Fruit fly (Drosophila melanogaster): Measurements from ENCODE around the gene Smu1.

The Smu1 gene

DNA sequence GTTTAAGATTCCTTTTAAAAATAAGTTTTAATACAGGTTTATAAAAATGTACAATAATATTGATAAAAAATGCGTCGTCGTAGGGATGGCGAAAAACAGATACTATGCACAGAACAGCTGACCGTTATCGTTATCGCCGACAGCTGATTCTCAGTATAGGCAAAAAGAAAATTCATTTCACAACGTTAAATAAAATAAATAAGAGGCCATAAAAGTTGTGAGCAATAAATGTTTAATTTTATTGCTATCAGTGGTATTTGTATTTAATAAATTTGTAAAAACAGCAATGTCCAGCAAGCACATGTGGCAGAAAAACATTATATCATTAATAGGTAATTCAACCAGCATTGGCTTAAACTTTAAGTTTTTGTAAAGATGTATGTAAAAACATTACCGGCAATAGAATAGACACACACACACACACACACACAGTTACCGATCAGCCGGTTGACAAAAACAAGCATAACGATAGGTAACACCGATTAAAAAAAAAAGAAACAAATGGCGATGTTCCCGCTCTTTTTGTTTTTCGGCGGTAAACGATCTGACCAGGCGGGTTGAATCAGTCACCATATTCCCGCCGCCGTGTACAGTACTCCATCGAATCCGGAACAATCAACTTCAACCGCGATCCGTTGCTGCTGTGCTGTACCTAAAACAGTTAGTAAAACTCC is at the start of gene Smu1, which contains the start of gene dnk:
TSS of gene Smu1 (minus strand) at position 462 of the 674 bp plus-strand sequence.
TSS of gene dnk (plus strand) at position 133 of the 674 bp plus-strand sequence.
- no peak for TF ChIP-seq CG8478 (optimal IDR thresholded peaks at IDR 0.05)
- TF ChIP-seq CTCF (optimal IDR thresholded peaks at IDR 0.05): no peak

- no peak for TF ChIP-seq CTCF (optimal IDR thresholded peaks at IDR 0.05)
- no peak for TF ChIP-seq CG8478 (optimal IDR thresholded peaks at IDR 0.05)
Measured at dm6 chr3R:19028758-19029157, 47.6 kb upstream of the Smu1 start, which contains the start of the genes GatA and P5cr. GatA (minus strand) TSS chr3R:19028857. P5cr (plus strand) TSS chr3R:19028931.

DNA sequence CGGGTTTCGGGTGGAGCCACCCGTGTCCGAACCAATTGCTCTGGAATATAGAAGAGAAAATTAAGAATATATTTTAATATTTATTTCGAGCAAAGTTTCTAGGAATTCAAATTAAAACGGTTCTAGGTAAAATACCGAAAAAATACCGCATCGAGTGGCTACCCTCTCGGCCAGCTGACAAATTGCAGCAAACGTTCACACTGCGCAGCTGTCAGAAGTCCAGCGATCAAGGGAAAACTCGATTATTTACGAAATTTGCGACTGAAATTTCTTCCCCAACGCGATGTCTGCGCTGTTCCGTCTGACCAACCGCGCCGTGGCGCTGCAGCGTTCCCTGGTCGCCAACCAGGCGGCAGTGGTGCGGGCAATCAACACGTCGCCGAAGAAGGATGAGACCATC is 46.0 kb upstream of the Smu1 start, which contains the start of gene NP15.6:
TSS of gene NP15.6 (plus strand) at position 204 of the 400 bp plus-strand sequence.
- no peak for TF ChIP-seq CG8478 (optimal IDR thresholded peaks at IDR 0.05)
- TF ChIP-seq CTCF (optimal IDR thresholded peaks at IDR 0.05): no peak

dm6 chr3R:19024761-19025160 is 43.6 kb upstream of the Smu1 start, which contains the start of gene CG14285:
CG14285 (plus strand) TSS chr3R:19025099.
- no peak for TF ChIP-seq CG8478 (optimal IDR thresholded peaks at IDR 0.05)
- no peak for TF ChIP-seq CTCF (optimal IDR thresholded peaks at IDR 0.05)

DNA sequence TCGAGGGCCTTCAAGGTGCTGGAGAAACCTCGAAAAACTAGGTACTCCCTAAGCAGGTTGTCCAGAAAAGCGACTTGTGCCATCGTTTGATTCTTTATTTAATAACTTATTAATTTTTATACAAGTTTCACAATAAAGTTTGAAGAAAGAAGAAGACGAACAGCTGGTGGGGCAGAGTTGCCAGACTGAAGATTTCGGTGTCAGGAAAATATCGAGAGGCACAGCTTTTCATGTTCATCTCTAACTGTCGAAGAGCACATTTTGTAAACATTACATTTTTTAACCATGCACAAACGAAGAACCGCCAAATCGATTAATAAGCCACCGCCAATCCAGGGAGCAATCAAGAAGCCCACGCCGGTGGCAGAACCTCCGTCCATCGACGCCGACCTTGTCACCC is 42.7 kb upstream of the Smu1 start, which contains the start of the genes CG6005 and CG14286:
TSS of gene CG6005 (minus strand) at position 169 of the 400 bp plus-strand sequence.
TSS of gene CG14286 (plus strand) at position 231 of the 400 bp plus-strand sequence.
- TF ChIP-seq CG8478 (optimal IDR thresholded peaks at IDR 0.05) (no peak), CTCF (optimal IDR thresholded peaks at IDR 0.05) (no peak)

- TF ChIP-seq CTCF (optimal IDR thresholded peaks at IDR 0.05): no peak
- TF ChIP-seq CG8478 (optimal IDR thresholded peaks at IDR 0.05): no peak
Measured at dm6 chr3R:19017318-19018043, 36.4 kb upstream of the Smu1 start.

- TF ChIP-seq CG8478 (optimal IDR thresholded peaks at IDR 0.05) (no peak), CTCF (optimal IDR thresholded peaks at IDR 0.05) (no peak)
Measured at dm6 chr3R:19015423-19015810, 34.3 kb upstream of the Smu1 start.

- TF ChIP-seq CTCF (optimal IDR thresholded peaks at IDR 0.05) (no peak), CG8478 (optimal IDR thresholded peaks at IDR 0.05) (no peak)
Measured at dm6 chr3R:19014742-19015422, 33.8 kb upstream of the Smu1 start.

- peak; percentile 52 to 56 for TF ChIP-seq CTCF (optimal IDR thresholded peaks at IDR 0.05)
- TF ChIP-seq CG8478 (optimal IDR thresholded peaks at IDR 0.05): no peak
Measured at dm6 chr3R:19014027-19014426, 32.9 kb upstream of the Smu1 start.

DNA sequence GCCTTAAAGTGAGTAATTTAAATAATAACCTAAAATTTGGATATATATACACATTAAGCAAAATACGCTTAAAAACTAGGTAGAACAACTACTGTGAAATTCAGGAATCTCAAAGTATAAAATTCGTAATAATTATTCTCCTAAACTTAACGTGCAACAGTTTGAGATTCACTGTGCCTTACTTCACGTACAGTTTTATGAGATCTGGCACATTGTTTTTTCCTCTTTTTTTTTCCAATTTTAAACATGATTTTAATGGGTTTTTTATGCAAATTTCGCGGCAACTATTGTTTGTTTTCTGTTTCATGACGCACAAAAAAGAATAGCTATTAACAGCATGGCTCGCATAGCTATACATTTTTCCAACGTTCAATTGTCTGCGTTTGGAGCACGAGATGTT is 30.8 kb upstream of the Smu1 start:
- TF ChIP-seq CTCF (optimal IDR thresholded peaks at IDR 0.05) (no peak), CG8478 (optimal IDR thresholded peaks at IDR 0.05) (no peak)

DNA sequence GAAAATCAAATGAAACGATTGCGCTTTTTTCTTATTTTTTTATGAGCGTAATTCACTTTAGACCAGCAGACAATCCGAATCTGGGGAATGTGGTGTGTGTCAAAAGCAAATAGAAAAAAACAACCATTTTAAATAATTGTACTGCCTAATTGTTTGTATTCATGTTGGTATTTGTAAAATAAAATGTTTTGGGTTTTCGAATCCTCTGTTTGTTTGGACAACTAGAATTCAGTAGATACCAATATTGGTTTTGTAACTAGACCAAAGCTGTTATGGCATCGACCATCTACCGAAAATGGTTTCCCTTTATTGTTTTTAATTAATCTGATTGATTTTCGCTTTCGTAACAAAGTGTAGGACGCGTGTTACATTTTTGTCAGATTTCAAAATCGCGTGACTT is 29.8 kb upstream of the Smu1 start:
- no peak for TF ChIP-seq CTCF (optimal IDR thresholded peaks at IDR 0.05)

dm6 chr3R:19001701-19002100 is 20.6 kb upstream of the Smu1 start:
- no peak for TF ChIP-seq CTCF (optimal IDR thresholded peaks at IDR 0.05)
- no peak for TF ChIP-seq CG8478 (optimal IDR thresholded peaks at IDR 0.05)

DNA sequence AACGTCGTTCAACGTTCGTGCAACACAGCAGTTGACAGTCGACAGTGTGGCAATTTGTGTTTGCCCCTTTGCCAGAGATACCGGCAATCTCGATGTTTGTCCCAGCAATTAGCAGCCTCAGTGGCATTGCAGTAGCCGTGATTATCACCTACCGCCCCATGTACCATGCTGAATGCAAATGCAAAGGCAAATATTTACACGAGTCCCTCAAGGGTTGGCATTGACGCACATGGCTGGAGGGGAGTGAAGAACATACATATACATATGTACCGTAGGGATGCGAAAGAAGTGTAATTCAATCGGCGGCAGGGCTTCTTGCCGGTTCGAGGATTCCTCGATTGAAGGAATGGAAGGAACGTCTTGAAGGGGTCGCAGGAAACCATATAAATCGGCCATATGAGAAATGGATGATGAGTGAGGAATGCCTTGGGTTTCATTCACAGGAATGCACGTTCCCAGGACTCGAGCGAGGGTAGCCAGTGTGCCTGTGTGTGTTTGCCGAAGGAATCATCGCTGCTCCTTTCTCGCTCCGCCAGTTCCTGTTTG is 18.9 kb upstream of the Smu1 start:
- TF ChIP-seq CG8478 (optimal IDR thresholded peaks at IDR 0.05): no peak
- TF ChIP-seq CTCF (optimal IDR thresholded peaks at IDR 0.05): no peak

DNA sequence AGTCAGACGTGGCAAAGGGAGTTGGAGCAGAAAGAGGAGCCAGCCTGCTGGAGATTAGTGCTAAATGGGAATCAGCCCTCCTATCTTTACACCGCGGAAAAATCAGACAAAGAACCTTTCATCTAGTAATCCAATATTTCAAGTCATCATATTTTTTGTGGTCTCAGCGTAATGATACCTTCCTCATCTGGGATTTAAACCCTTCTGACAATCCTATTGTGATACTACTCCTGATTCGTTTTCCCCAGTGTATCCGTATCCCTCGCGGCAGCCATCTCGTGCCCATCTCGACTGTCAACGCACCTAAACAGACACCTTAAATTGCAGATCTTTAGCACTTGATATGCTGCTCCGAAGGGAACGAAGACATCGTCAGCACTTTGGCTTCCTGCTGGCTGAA is 17.2 kb upstream of the Smu1 start:
- TF ChIP-seq CG8478 (optimal IDR thresholded peaks at IDR 0.05) (no peak), CTCF (optimal IDR thresholded peaks at IDR 0.05) (no peak)

Measured in S2 (cell line).